Worm (Caenorhabditis elegans): ENCODE measurements around the gene C15F1.8.
A peak's percentile ranks its signal among the peaks of the same experiment; 100 is the strongest.
"Not testable (repeated sequence)": the region's sequence is repeated elsewhere in the genome, so short reads cannot be mapped to it uniquely, and the experiment has no call there.

ce11 chrII:7001405-7001804 lies 23.8 kb upstream of the C15F1.8 start:
- TF ChIP-seq pbrm-1 (GFP tag; IDR thresholded peaks at IDR 0.05): peak; percentile 73
- not testable (repeated sequence) for TF ChIP-seq unc-62 (GFP tag; optimal IDR thresholded peaks at IDR 0.05); nhr-179 (tag; optimal IDR thresholded peaks at IDR 0.05); pha-4 (tag; optimal IDR thresholded peaks at IDR 0.05); ccch-3 (GFP tag; optimal IDR thresholded peaks at IDR 0.05)
